Worm (Caenorhabditis elegans) whole organism, young adult: ENCODE results near the gene spp-20.

ENCODE experiments used
- F22D6.2 ChIP-seq: sonication (generic microtip); optimal IDR thresholded peaks from 2 replicates; lab custom pipeline; 2016; ENCODE audit warnings: mild to moderate bottlenecking, missing genetic modification characterization, missing compliant biosample characterization
- F33H1.4 ChIP-seq: fragments of 200-800 bp; sonication (Bioruptor generic); IDR thresholded peaks from 2 replicates; pipeline ENCODE4 v1.3.6; 2022; ENCODE audit warnings: missing genetic modification reagents, missing genetic modification characterization, missing compliant biosample characterization
- F39B2.1 ChIP-seq: fragments of 200-800 bp; sonication (Bioruptor generic); IDR thresholded peaks from 2 replicates; pipeline ENCODE4 v1.3.6; 2022; ENCODE audit warnings: missing genetic modification reagents, missing genetic modification characterization, missing compliant biosample characterization
- F49E8.2 ChIP-seq: sonication (generic microtip); optimal IDR thresholded peaks from 3 replicates; lab custom pipeline; 2017; ENCODE audit warnings: missing genetic modification characterization, mild to moderate bottlenecking, missing compliant biosample characterization, antibody characterized with exemption, moderate library complexity; ENCODE audit not compliant: insufficient read depth
- K11D2.4 ChIP-seq: fragments of 200-800 bp; sonication (Bioruptor generic); IDR thresholded peaks from 2 replicates; pipeline ENCODE4 v1.3.6; 2022; ENCODE audit warnings: missing genetic modification reagents, missing genetic modification characterization, missing compliant biosample characterization
- Y53F4B.3 ChIP-seq: fragments of 200-800 bp; sonication (Bioruptor generic); IDR thresholded peaks from 2 replicates; pipeline ENCODE4 v1.3.6; 2022; ENCODE audit warnings: missing genetic modification reagents, missing genetic modification characterization, missing compliant biosample characterization
- Y67H2A.10 ChIP-seq: fragments of 200-800 bp; sonication (Bioruptor generic); conservative IDR thresholded peaks from 2 replicates; pipeline ENCODE4 v1.3.6; 2022; ENCODE audit warnings: missing genetic modification reagents, missing genetic modification characterization, missing compliant biosample characterization
- Y79H2A.3 ChIP-seq: fragments of 200-800 bp; sonication (Bioruptor generic); conservative IDR thresholded peaks from 2 replicates; pipeline ENCODE4 v1.3.6; 2022; ENCODE audit warnings: missing genetic modification reagents, missing genetic modification characterization, missing compliant biosample characterization
- akir-1 ChIP-seq: fragments of 200-800 bp; sonication (Bioruptor generic); optimal IDR thresholded peaks from 2 replicates; lab custom pipeline; 2018; ENCODE audit warnings: mild to moderate bottlenecking, missing genetic modification characterization, moderate library complexity, missing compliant biosample characterization
- attf-5 ChIP-seq: fragments of 200-800 bp; sonication (Bioruptor generic); optimal IDR thresholded peaks from 2 replicates; lab custom pipeline; 2018; ENCODE audit warnings: mild to moderate bottlenecking, missing genetic modification characterization, missing compliant biosample characterization
- attf-6 ChIP-seq: fragments of 200-800 bp; sonication (Bioruptor generic); IDR thresholded peaks from 2 replicates; pipeline ENCODE4 v1.3.6; 2022; ENCODE audit warnings: missing genetic modification reagents, missing genetic modification characterization, missing compliant biosample characterization
- ceh-27 ChIP-seq: fragments of 200-800 bp; sonication (Bioruptor generic); optimal IDR thresholded peaks from 2 replicates; lab custom pipeline; 2018; ENCODE audit warnings: mild to moderate bottlenecking, missing genetic modification characterization, moderate library complexity, missing compliant biosample characterization
- ceh-91 ChIP-seq: fragments of 200-800 bp; sonication (Bioruptor generic); IDR thresholded peaks from 2 replicates; pipeline ENCODE4 v1.3.6; 2022; ENCODE audit warnings: missing genetic modification reagents, missing genetic modification characterization, missing compliant biosample characterization
- die-1 ChIP-seq: sonication (generic microtip); optimal IDR thresholded peaks from 2 replicates; lab custom pipeline; 2016; ENCODE audit warnings: missing genotype, mild to moderate bottlenecking, missing genetic modification characterization, missing compliant biosample characterization
- efl-1 ChIP-seq: fragments of 150-350 bp; optimal IDR thresholded peaks from 2 replicates; lab custom pipeline; 2014; ENCODE audit warnings: missing biosample characterization, missing genetic modification reagents, missing genetic modification characterization
- egl-18 ChIP-seq: fragments of 200-800 bp; sonication (Bioruptor generic); IDR thresholded peaks from 2 replicates; pipeline ENCODE4 v1.3.6; 2022; ENCODE audit warnings: missing genetic modification reagents, missing genetic modification characterization, missing compliant biosample characterization
- egl-44 ChIP-seq: fragments of 200-800 bp; sonication (Bioruptor generic); IDR thresholded peaks from 2 replicates; pipeline ENCODE4 v1.3.6; 2022; ENCODE audit warnings: missing genetic modification reagents, missing genetic modification characterization, missing compliant biosample characterization
- egrh-3 ChIP-seq: fragments of 200-800 bp; sonication (Bioruptor generic); IDR thresholded peaks from 2 replicates; pipeline ENCODE4 v1.3.6; 2022; ENCODE audit warnings: missing genetic modification reagents, missing genetic modification characterization, missing compliant biosample characterization
- fkh-3 ChIP-seq: sonication (generic microtip); optimal IDR thresholded peaks from 2 replicates; lab custom pipeline; 2016; ENCODE audit warnings: mild to moderate bottlenecking, missing genetic modification characterization, missing compliant biosample characterization
- gei-17 ChIP-seq: fragments of 200-800 bp; sonication (Bioruptor generic); optimal IDR thresholded peaks from 2 replicates; lab custom pipeline; 2018; ENCODE audit warnings: mild to moderate bottlenecking, missing genetic modification characterization, missing compliant biosample characterization
- him-1 ChIP-seq: sonication (generic microtip); optimal IDR thresholded peaks from 2 replicates; lab custom pipeline; 2016; ENCODE audit warnings: missing genotype, missing genetic modification reagents, missing genetic modification characterization, missing compliant biosample characterization
- hlh-12 ChIP-seq: sonication (generic microtip); optimal IDR thresholded peaks from 2 replicates; lab custom pipeline; 2016; ENCODE audit warnings: missing genetic modification characterization, missing compliant biosample characterization
- hmg-1.2 ChIP-seq: fragments of 200-800 bp; sonication (Bioruptor generic); IDR thresholded peaks from 2 replicates; pipeline ENCODE4 v1.3.6; 2022; ENCODE audit warnings: missing genetic modification reagents, missing genetic modification characterization, missing compliant biosample characterization
- hsf-1 ChIP-seq: fragments of 200-800 bp; sonication (Bioruptor generic); IDR thresholded peaks from 2 replicates; pipeline ENCODE4 v1.3.6; 2022; ENCODE audit warnings: missing genetic modification reagents, missing genetic modification characterization, missing compliant biosample characterization
- let-526 ChIP-seq: fragments of 200-800 bp; sonication (Bioruptor generic); IDR thresholded peaks from 2 replicates; pipeline ENCODE4 v1.3.6; 2022; ENCODE audit warnings: missing genetic modification reagents, missing genetic modification characterization, missing compliant biosample characterization
- let-607 ChIP-seq, 2 experiments: fragments of 200-800 bp in 1 of 2; sonication (Bioruptor generic) in 1 of 2; sonication (generic microtip) in 1 of 2; optimal IDR thresholded peaks; 2 replicates each; lab custom pipeline; 2016 to 2018; ENCODE audit warnings: mild to moderate bottlenecking in 2 of 2, missing compliant biosample characterization in 2 of 2, missing genetic modification characterization in 2 of 2, moderate library complexity in 2 of 2, missing genotype in 1 of 2
- lin-35 ChIP-seq, 3 experiments: fragments of 150-350 bp in 2 of 3; sonication (generic microtip) in 1 of 3; optimal IDR thresholded peaks; 2 replicates each; lab custom pipeline; 2014 to 2018; ENCODE audit warnings: missing biosample characterization in 3 of 3, missing genetic modification characterization in 3 of 3, missing genetic modification reagents in 3 of 3
- lin-54 ChIP-seq: fragments of 200-800 bp; sonication (Bioruptor generic); optimal IDR thresholded peaks from 2 replicates; lab custom pipeline; 2018; ENCODE audit warnings: mild to moderate bottlenecking, missing genetic modification characterization, missing compliant biosample characterization
- lsl-1 ChIP-seq: fragments of 200-800 bp; sonication (Bioruptor generic); optimal IDR thresholded peaks from 2 replicates; lab custom pipeline; 2018; ENCODE audit warnings: mild to moderate bottlenecking, missing genetic modification characterization, moderate library complexity, missing compliant biosample characterization
- madf-3 ChIP-seq: fragments of 200-800 bp; sonication (Bioruptor generic); IDR thresholded peaks from 2 replicates; pipeline ENCODE4 v1.3.6; 2022; ENCODE audit warnings: missing genetic modification reagents, missing genetic modification characterization, missing compliant biosample characterization
- madf-6 ChIP-seq: fragments of 200-800 bp; sonication (Bioruptor generic); IDR thresholded peaks from 2 replicates; pipeline ENCODE4 v1.3.6; 2022; ENCODE audit warnings: missing genetic modification reagents, missing genetic modification characterization, missing compliant biosample characterization
- mes-4 ChIP-seq: sonication (generic microtip); optimal IDR thresholded peaks from 2 replicates; lab custom pipeline; 2016; ENCODE audit warnings: missing genotype, missing genetic modification characterization, missing compliant biosample characterization
- nhr-120 ChIP-seq: fragments of 200-800 bp; sonication (Bioruptor generic); IDR thresholded peaks from 2 replicates; pipeline ENCODE4 v1.3.6; 2022; ENCODE audit warnings: missing genetic modification characterization, missing compliant biosample characterization
- pha-4 ChIP-seq: fragments of 150-350 bp; sonication (generic microtip); optimal IDR thresholded peaks from 2 replicates; lab custom pipeline; 2014; ENCODE audit warnings: missing biosample characterization, missing genetic modification reagents, missing genetic modification characterization
- rcor-1 ChIP-seq: fragments of 200-800 bp; sonication (Bioruptor generic); IDR thresholded peaks from 2 replicates; pipeline ENCODE4 v1.3.6; 2022; ENCODE audit warnings: missing genetic modification reagents, missing genetic modification characterization, missing compliant biosample characterization
- rec-8 ChIP-seq, 2 experiments: sonication (generic microtip); optimal IDR thresholded peaks; 2 replicates each; lab custom pipeline; 2016; ENCODE audit warnings: mild to moderate bottlenecking in 2 of 2, missing genetic modification characterization in 2 of 2, missing genetic modification reagents in 2 of 2, missing genotype in 2 of 2, missing biosample characterization in 1 of 2, missing compliant biosample characterization in 1 of 2, moderate library complexity in 1 of 2
- snpc-3.4 ChIP-seq: sonication (generic microtip); optimal IDR thresholded peaks from 2 replicates; lab custom pipeline; 2017; ENCODE audit warnings: missing genetic modification characterization, mild to moderate bottlenecking, missing compliant biosample characterization, antibody characterized with exemption, moderate library complexity, missing genotype, missing genetic modification reagents
- somi-1 ChIP-seq: fragments of 200-800 bp; sonication (Bioruptor generic); optimal IDR thresholded peaks from 2 replicates; lab custom pipeline; 2018; ENCODE audit warnings: mild to moderate bottlenecking, missing genetic modification characterization, missing compliant biosample characterization
- unc-62 ChIP-seq: fragments of 150-350 bp; optimal IDR thresholded peaks from 2 replicates; lab custom pipeline; 2014; ENCODE audit warnings: missing biosample characterization, missing genetic modification reagents, missing genetic modification characterization
- zfh-2 ChIP-seq: fragments of 200-800 bp; sonication (Bioruptor generic); conservative IDR thresholded peaks from 2 replicates; pipeline ENCODE4 v1.3.6; 2022; ENCODE audit warnings: missing genetic modification reagents, missing genetic modification characterization, missing compliant biosample characterization
- ztf-18 ChIP-seq: sonication (generic microtip); optimal IDR thresholded peaks from 2 replicates; lab custom pipeline; 2016; ENCODE audit warnings: missing genotype, mild to moderate bottlenecking, missing genetic modification characterization, missing compliant biosample characterization
- ztf-26 ChIP-seq: sonication (generic microtip); optimal IDR thresholded peaks from 2 replicates; lab custom pipeline; 2017; ENCODE audit warnings: missing genetic modification characterization, missing compliant biosample characterization

The spp-20 gene

DNA sequence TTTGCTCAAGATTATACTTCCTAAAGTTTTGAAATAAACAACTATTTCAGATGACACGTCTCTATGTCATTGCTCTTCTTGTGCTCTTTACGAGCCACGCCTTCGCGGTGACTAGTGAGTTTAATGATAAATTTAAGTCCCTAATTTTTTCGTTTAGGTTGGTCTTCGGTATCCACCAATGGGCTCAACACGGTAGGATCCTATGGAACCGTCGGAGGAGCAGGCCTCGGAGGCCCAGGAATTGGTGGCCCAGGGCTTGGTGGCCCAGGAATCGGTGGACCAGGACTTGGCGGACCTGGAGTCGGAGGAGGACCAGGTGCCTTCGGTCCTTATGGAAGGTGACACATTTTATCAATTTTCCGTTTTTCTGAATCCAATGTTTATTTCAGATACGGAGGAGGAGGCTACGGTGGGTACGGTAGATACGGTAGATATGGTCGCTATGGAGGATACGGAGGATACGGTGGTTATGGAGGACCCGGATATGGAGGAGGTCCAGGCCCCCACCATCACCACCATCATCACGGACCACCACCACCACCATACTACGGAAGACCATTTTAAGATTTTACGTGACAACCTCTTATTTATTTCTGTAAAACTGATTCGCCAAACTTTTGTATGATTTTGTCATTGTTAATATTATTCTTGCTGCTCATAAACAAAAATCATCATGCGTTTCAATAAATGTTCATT, 37.5 kb downstream of the spp-20 start, which contains the start of the genes F46E10.2 and F46E10.18:
TSS of gene F46E10.2 (plus strand) at position 51 of the 696 bp plus-strand sequence.
TSS of gene F46E10.18 (plus strand) at position 646 of the 696 bp plus-strand sequence.
- TF ChIP-seq egl-18 (GFP tag; lab: Robert Waterston, UW), result no peak
- peak; percentile 31; the same call in 1 of the 2 replicates for TF ChIP-seq egrh-3 (GFP tag; lab: Robert Waterston, UW)
- no peak for TF ChIP-seq F49E8.2 (tag; lab: Kevin White, UChicago)
- 0 out of 2 replicates have a peak, but pooled peaks have one; percentile 6 for TF ChIP-seq hmg-1.2 (GFP tag; lab: Robert Waterston, UW)
- TF ChIP-seq nhr-120 (GFP tag; lab: Robert Waterston, UW), result 0 out of 2 replicates have a peak, but pooled peaks have one; percentile 46
- peak; percentile 84 for TF ChIP-seq zfh-2 (GFP tag; lab: Robert Waterston, UW)
- no peak for TF ChIP-seq ceh-27
- TF ChIP-seq Y79H2A.3 (GFP tag; lab: Robert Waterston, UW), result no peak
- TF ChIP-seq, all 124 proteins: peak for 4

- TF ChIP-seq fkh-3 (tag; lab: Kevin White, UChicago) (no peak), hlh-12 (tag; lab: Kevin White, UChicago) (no peak), F22D6.2 (tag; lab: Kevin White, UChicago) (no peak), gei-17 (GFP tag; lab: Kevin White, UChicago) (no peak), Y67H2A.10 (no peak), Y53F4B.3 (no peak), rcor-1 (GFP tag; lab: Robert Waterston, UW) (no peak), let-607 (tag; optimal IDR thresholded peaks at IDR 0.05; lab: Kevin White, UChicago) (no peak), hmg-1.2 (GFP tag; lab: Robert Waterston, UW) (no peak), F39B2.1 (GFP tag; lab: Robert Waterston, UW) (no peak), akir-1 (GFP tag; lab: Kevin White, UChicago) (no peak), rec-8 (tag; optimal IDR thresholded peaks at IDR 0.05; lab: Kevin White, UChicago) (no peak), hsf-1 (no peak), egl-44 (GFP tag; lab: Robert Waterston, UW) (no peak), attf-5 (no peak), let-526 (GFP tag; lab: Robert Waterston, UW) (no peak), snpc-3.4 (tag; lab: Kevin White, UChicago) (no peak)
Observed at ce11 chrV:6518225-6518396, 39.9 kb downstream of the spp-20 start, which contains the start of gene F46E10.3. TSS of gene F46E10.3 (plus strand) at chrV:6518297.

DNA sequence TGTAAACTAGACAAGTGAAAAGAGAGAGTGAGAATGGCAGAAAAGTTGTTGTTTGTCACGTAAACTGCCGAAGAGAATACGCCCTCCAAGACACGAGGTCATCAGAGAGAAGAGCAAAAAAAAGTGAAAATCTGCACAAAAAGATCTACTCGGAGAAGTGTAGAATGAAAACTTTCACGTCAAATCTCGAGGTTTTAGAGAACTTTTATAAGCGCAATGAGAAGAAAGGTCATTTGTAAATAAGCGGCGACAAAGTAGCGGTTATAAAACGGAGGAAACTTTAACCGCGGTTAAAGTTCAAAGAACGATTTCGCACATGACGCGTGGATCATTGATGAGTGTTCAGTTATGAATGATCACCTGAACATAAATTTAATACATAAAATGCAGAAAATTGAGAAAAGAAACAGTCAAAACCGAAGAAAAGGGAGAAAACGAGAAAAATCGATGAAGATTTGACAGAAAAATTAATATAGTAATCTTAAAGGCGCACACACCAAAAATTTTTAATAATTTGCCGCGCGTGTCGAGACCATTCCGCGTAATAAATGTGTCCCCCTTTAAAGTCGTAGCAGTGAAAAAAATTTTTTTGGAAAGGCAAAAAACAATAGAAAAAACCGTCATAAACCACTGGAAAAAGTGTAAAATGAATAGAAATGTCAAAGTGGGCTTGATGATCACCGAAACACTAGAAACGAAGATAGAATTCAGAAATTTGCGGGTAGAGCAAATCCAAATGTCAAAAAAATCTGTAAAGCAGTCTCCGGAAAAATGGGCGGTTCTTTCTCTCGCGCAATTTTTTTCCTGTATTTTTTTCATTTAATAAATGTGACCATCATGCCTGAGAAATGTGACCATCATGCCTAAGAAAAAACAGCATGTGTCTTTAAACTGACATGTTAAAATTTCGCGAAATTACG, 40.4 kb downstream of the spp-20 start:
- TF ChIP-seq lin-54 (GFP tag; lab: Kevin White, UChicago) (no peak), madf-3 (GFP tag; lab: Robert Waterston, UW) (no peak), ztf-26 (peak; percentile 1), egl-18 (GFP tag; lab: Robert Waterston, UW) (no peak), lsl-1 (peak; percentile 76), snpc-3.4 (tag; lab: Kevin White, UChicago) (no peak), mes-4 (no peak), unc-62 (no peak), him-1 (tag; lab: Kevin White, UChicago) (peak; percentile 36), lin-35 (GFP tag; optimal IDR thresholded peaks at IDR 0.05; lab: Kevin White, UChicago) (no peak), somi-1 (GFP tag; lab: Kevin White, UChicago) (peak; percentile 3), K11D2.4 (GFP tag; lab: Robert Waterston, UW) (peak; percentile 35; the same call in 1 of the 2 replicates), attf-6 (GFP tag; lab: Robert Waterston, UW) (no peak), F33H1.4 (GFP tag; lab: Robert Waterston, UW) (peak; percentile 75), ceh-91 (GFP tag; lab: Robert Waterston, UW) (0 out of 2 replicates have a peak, but pooled peaks have one; percentile 15), F22D6.2 (tag; lab: Kevin White, UChicago) (peak; percentile 1), madf-6 (peak; percentile 67; the same call in 1 of the 2 replicates), pha-4 (tag; lab: Kevin White, UChicago) (peak; percentile 42), die-1 (no peak), ztf-18 (tag; lab: Kevin White, UChicago) (no peak), Y67H2A.10 (no peak), efl-1 (GFP tag; lab: Kevin White, UChicago) (peak; percentile 63)
